Worm (Caenorhabditis elegans) whole organism, midembryonic: ENCODE measurements around the gene R02D5.3.

Experiments
- cog-1 ChIP-seq: sonication (generic microtip); optimal IDR thresholded peaks from 2 replicates; lab custom pipeline; 2016; ENCODE audit warnings: missing genetic modification characterization, missing compliant biosample characterization
- klf-2 ChIP-seq: fragments of 200-800 bp; sonication (Bioruptor generic); conservative IDR thresholded peaks from 2 replicates; pipeline ENCODE4 v1.3.6; 2022; ENCODE audit warnings: missing genetic modification reagents, missing genetic modification characterization, missing compliant biosample characterization
- med-1 ChIP-seq: sonication (generic microtip); optimal IDR thresholded peaks from 2 replicates; lab custom pipeline; 2017; ENCODE audit warnings: missing genetic modification characterization, mild to moderate bottlenecking, missing compliant biosample characterization, antibody characterized with exemption, missing genetic modification reagents; ENCODE audit not compliant: insufficient read depth
- ref-1 ChIP-seq: fragments of 200-800 bp; sonication (Bioruptor generic); conservative IDR thresholded peaks from 2 replicates; pipeline ENCODE4 v1.3.6; 2022; ENCODE audit warnings: missing genetic modification reagents, missing genetic modification characterization, missing compliant biosample characterization
- tab-1 ChIP-seq: fragments of 200-800 bp; sonication (Bioruptor generic); IDR thresholded peaks from 2 replicates; pipeline ENCODE4 v1.3.6; 2022; ENCODE audit warnings: missing genetic modification characterization, missing compliant biosample characterization
- ztf-29 ChIP-seq: fragments of 200-800 bp; sonication (Bioruptor generic); IDR thresholded peaks from 2 replicates; pipeline ENCODE4 v1.3.6; 2022; ENCODE audit warnings: missing genetic modification reagents, missing genetic modification characterization, missing compliant biosample characterization

ce11 chrV:14447240-14447763, 35.7 kb upstream of the R02D5.3 start, which contains the start of the genes dlat-1 and fntb-1:
- TF ChIP-seq ref-1 (GFP tag; lab: Robert Waterston, UW) (no peak), med-1 (GFP tag; lab: Kevin White, UChicago) (no peak), cog-1 (tag; lab: Kevin White, UChicago) (no peak), klf-2 (no peak), tab-1 (GFP tag; lab: Robert Waterston, UW) (no peak), ztf-29 (GFP tag; lab: Robert Waterston, UW) (no peak)
